Worm (Caenorhabditis elegans): ENCODE results near the gene C17H12.3.

C17H12.3 gene

ce11 chrIV:6795529-6795928 is at the start of gene C17H12.3, which contains the start of gene C17H12.12:
Gene C17H12.3 (minus strand): TSS chrIV:6795629.
Gene C17H12.12 (plus strand): TSS chrIV:6795924.
- TF ChIP-seq tbx-7 (tag; optimal IDR thresholded peaks at IDR 0.05), result no peak
- no peak for TF ChIP-seq unc-42 (tag; optimal IDR thresholded peaks at IDR 0.05)
- TF ChIP-seq ttx-3 (tag; optimal IDR thresholded peaks at IDR 0.05), result no peak
- TF ChIP-seq pqm-1 (tag; optimal IDR thresholded peaks at IDR 0.05), result no peak
- no peak for TF ChIP-seq ceh-31 (tag; optimal IDR thresholded peaks at IDR 0.05)
- no peak for TF ChIP-seq T23F11.4 (GFP tag; optimal IDR thresholded peaks at IDR 0.05)
- no peak for TF ChIP-seq ceh-45 (GFP tag; IDR thresholded peaks at IDR 0.05)
- no peak for TF ChIP-seq elt-2 (tag; optimal IDR thresholded peaks at IDR 0.05)
- no peak for TF ChIP-seq lim-6 (tag; optimal IDR thresholded peaks at IDR 0.05)
- TF ChIP-seq hlh-6 (tag; optimal IDR thresholded peaks at IDR 0.05), result no peak
- TF ChIP-seq nfya-1 (tag; optimal IDR thresholded peaks at IDR 0.05), result no peak
- no peak for TF ChIP-seq sox-2 (GFP tag; IDR thresholded peaks at IDR 0.05)
- TF ChIP-seq mec-3 (tag; optimal IDR thresholded peaks at IDR 0.05; ENCODE audit: borderline replicate concordance), result no peak

ce11 chrIV:6842470-6843008 is 47.1 kb upstream of the C17H12.3 start, which contains the start of gene lip-1:
Gene lip-1 (plus strand): TSS chrIV:6842958.
- TF ChIP-seq fkh-6 (tag; optimal IDR thresholded peaks at IDR 0.05) (no peak), C38D4.7 (GFP tag; optimal IDR thresholded peaks at IDR 0.05) (no peak), elt-4 (tag; optimal IDR thresholded peaks at IDR 0.05) (no peak), dmd-4 (tag; optimal IDR thresholded peaks at IDR 0.05; ENCODE audit: borderline replicate concordance) (no peak), lin-11 (tag; optimal IDR thresholded peaks at IDR 0.05) (no peak), ceh-2 (tag; optimal IDR thresholded peaks at IDR 0.05) (no peak), syd-9 (tag; optimal IDR thresholded peaks at IDR 0.05) (no peak), pag-3 (tag; optimal IDR thresholded peaks at IDR 0.05; ENCODE audit: borderline replicate concordance) (no peak), ref-2 (tag; optimal IDR thresholded peaks at IDR 0.05) (no peak), sox-4 (tag; optimal IDR thresholded peaks at IDR 0.05) (no peak), hlh-15 (tag; optimal IDR thresholded peaks at IDR 0.05) (no peak), fax-1 (tag; optimal IDR thresholded peaks at IDR 0.05) (no peak), che-1 (tag; optimal IDR thresholded peaks at IDR 0.05) (no peak), K09A11.1 (tag; optimal IDR thresholded peaks at IDR 0.05; ENCODE audit: insufficient read depth) (no peak), odd-2 (tag; optimal IDR thresholded peaks at IDR 0.05) (no peak), zip-5 (tag; optimal IDR thresholded peaks at IDR 0.05) (no peak), elt-2 (tag; optimal IDR thresholded peaks at IDR 0.05) (no peak), ceh-24 (tag; optimal IDR thresholded peaks at IDR 0.05) (no peak), hlh-30 (tag; optimal IDR thresholded peaks at IDR 0.05; ENCODE audit: insufficient read depth) (no peak), Y22D7AL.16 (tag; optimal IDR thresholded peaks at IDR 0.05) (no peak)

ce11 chrIV:6841562-6842282 is 46.3 kb upstream of the C17H12.3 start:
- TF ChIP-seq fkh-10 (GFP tag; optimal IDR thresholded peaks at IDR 0.05), result no peak
- no peak for TF ChIP-seq hlh-6 (tag; optimal IDR thresholded peaks at IDR 0.05)
- TF ChIP-seq nfya-1 (tag; optimal IDR thresholded peaks at IDR 0.05), result no peak
- TF ChIP-seq ztf-16 (tag; optimal IDR thresholded peaks at IDR 0.05), result no peak
- TF ChIP-seq gmeb-2 (tag; optimal IDR thresholded peaks at IDR 0.05), result no peak
- TF ChIP-seq unc-3 (GFP tag; conservative IDR thresholded peaks at IDR 0.05), result no peak
- no peak for TF ChIP-seq unc-3 (tag; optimal IDR thresholded peaks at IDR 0.05)
- TF ChIP-seq eyg-1 (tag; optimal IDR thresholded peaks at IDR 0.05), result no peak
- TF ChIP-seq ama-1 (optimal IDR thresholded peaks at IDR 0.05), result no peak
- TF ChIP-seq sox-4 (tag; optimal IDR thresholded peaks at IDR 0.05), result no peak
- no peak for TF ChIP-seq sox-2 (GFP tag; IDR thresholded peaks at IDR 0.05)

Measured in whole organism, late embryonic.